Fruit fly (Drosophila melanogaster): ENCODE measurements around the gene CG33307.

- no peak for TF ChIP-seq CG8478 (optimal IDR thresholded peaks at IDR 0.05)
- TF ChIP-seq CTCF (optimal IDR thresholded peaks at IDR 0.05), result no peak
These were observed 1.3 kb upstream of the CG33307 start for dm6 chr2L:13842572-13842971.

All from S2 (cell line).